Worm (Caenorhabditis elegans) whole organism, dauer: ENCODE data around the gene R10E11.9.

ENCODE experiments used
- unc-62 ChIP-seq: sonication (generic microtip); optimal IDR thresholded peaks from 2 replicates; lab custom pipeline; 2017; ENCODE audit warnings: missing biosample characterization, missing genetic modification reagents, missing genetic modification characterization

Gene R10E11.9

ce11 chrIII:9780254-9780653 lies 13.2 kb downstream of the R10E11.9 start, which contains the start of gene sqv-3:
Gene sqv-3 (minus strand): TSS chrIII:9780354.
- no peak for TF ChIP-seq unc-62 (GFP tag; lab: Kevin White, UChicago)

DNA sequence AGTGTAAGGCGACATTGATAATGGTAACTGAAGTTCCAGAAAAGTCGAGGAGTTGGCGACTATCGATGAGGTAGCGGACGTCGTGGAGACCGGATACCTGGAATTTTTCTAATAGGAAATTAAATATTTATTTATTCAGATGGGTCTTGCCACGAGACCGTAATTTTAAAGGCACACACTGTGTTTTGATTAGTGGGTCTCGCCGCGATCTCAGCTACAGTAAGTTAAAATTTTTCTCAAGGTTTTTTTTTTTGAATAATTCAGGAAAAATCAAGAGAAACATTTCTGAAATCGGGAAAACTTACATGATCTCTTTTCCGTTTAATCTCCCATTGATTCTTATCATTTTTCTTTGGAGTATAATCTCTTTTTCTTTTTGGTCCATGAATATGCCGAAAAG lies 14.4 kb downstream of the R10E11.9 start:
- no peak for TF ChIP-seq unc-62 (GFP tag; lab: Kevin White, UChicago)

DNA sequence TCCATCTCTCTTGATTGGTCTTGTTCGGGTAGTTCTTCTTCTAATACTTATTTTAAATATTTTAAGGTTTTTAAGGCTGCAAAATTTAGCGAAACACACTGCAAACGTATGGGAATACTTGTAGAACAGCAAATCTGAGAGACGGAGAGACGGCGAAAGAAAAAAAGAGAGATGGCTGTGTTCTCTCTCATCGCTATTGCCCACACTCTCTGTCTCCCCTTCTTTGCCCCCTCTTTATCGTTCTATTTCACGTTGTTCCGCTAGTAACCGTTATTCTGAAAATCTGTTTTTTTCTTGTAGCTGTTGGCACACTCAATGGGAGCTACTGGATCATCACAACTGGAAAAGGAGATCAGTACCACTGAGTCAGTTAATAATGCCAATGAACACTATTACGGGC lies 17.1 kb downstream of the R10E11.9 start, which contains the start of gene usp-46:
usp-46 (plus strand) TSS at position 301 of the 400 bp plus-strand sequence.
- TF ChIP-seq unc-62 (GFP tag; lab: Kevin White, UChicago), result no peak

- no peak for TF ChIP-seq unc-62 (GFP tag; lab: Kevin White, UChicago)
Measured at ce11 chrIII:9775916-9776315, 17.5 kb downstream of the R10E11.9 start.

- TF ChIP-seq unc-62 (GFP tag; lab: Kevin White, UChicago), result no peak
Measured at ce11 chrIII:9772394-9772793, 21.0 kb downstream of the R10E11.9 start.

DNA sequence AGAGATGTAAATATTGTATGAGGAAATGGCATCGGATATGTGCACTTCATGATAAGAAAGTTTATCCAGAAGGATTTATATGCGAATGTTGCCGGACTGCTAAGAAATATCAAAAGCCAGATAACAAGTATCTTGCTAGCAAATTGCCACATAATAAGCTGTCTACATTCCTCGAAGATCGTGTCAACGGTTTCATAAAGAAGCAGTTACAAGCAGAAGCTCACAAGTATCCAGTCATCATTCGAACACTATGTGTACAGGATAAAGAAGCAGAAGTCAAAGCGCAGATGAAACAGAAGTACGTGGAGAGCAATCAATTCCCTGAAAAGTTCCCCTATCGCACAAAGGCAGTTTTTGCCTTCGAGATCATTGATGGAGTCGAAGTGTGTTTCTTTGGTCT lies 22.9 kb downstream of the R10E11.9 start:
- no peak for TF ChIP-seq unc-62 (GFP tag; lab: Kevin White, UChicago)

DNA sequence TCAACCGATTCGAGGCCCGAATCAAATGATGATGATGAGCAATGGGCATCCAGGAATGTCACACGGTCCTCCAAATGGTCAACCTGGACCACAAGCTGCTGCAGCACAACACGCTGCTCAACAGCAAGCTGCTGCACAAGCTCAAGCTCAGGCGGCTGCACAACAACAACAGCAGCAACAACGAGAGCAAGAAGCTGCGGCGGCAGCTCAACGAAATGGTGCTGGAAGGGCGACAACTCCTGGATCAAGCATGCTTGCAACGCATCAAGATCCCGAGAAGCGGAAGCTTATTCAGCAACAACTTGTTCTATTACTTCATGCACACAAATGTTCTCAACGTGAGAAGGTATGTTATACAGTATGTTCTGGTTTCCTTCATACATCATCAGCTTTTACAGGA lies 25.4 kb downstream of the R10E11.9 start:
- TF ChIP-seq unc-62 (GFP tag; lab: Kevin White, UChicago), result no peak

DNA sequence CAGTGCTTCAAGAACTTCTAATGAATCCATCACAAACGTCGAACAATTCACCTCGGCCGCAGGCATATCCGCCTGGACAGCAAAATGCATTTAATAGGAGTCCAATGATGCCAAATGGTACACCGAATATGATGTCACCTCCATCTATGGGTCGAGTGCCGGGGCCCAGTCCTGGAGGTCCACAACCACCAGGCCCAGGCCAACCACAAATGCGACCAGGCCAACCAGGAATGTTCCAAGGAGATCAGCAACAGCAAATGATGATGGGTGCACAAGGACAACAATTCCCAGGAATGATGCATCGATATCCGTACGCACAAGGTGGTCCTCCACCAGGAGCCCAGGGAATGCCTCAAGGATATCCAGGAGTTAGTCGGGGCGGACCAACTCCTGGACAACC lies 26.3 kb downstream of the R10E11.9 start:
- no peak for TF ChIP-seq unc-62 (GFP tag; lab: Kevin White, UChicago)

DNA sequence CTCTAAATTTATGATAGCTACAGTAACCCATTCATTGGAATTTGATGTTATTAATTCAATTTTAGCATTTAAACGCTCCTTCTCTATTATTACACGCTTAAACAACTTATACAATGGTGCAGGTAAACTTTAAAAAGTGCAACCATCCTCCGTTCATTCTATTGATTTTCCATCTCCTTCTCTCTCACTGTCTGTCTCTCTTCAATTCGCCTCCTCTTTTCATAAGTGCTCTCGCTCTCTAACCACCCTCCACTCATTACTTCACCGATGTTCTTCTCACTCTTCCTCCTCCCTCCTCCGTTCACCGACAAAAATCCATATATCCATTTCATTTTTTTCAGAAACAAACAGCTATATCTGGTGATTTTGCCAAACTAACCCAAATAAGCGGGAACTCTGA lies 27.3 kb downstream of the R10E11.9 start, which contains the start of gene cbp-1:
cbp-1 (plus strand) TSS at position 335 of the 400 bp plus-strand sequence.
- TF ChIP-seq unc-62 (GFP tag; lab: Kevin White, UChicago), result no peak

ce11 chrIII:9765465-9765900 lies 28.0 kb downstream of the R10E11.9 start:
- TF ChIP-seq unc-62 (GFP tag; lab: Kevin White, UChicago), result no peak

DNA sequence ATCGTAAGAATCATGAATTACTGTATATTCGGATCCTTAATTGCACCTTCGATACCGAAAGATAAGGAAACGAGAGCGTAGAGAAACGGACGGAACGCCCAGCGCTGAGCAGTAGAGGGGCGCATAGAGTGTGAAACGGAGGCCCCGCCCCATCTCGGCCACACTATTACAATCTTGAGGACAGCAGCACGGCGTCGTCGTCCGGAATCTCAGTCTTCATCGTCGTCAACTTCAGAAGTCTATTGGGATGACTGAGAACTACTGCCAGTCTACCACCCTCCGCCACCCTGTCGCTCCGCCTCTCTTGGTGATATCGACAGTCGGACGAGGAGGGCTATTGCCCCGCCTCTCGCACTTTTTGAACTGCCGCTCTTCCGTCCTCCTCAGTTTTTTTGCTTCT lies 28.7 kb downstream of the R10E11.9 start:
- TF ChIP-seq unc-62 (GFP tag; lab: Kevin White, UChicago), result no peak

ce11 chrIII:9762093-9762748 lies 31.2 kb downstream of the R10E11.9 start, which contains the start of gene gcc-2:
Gene gcc-2 (minus strand): TSS chrIII:9762143.
- no peak for TF ChIP-seq unc-62 (GFP tag; lab: Kevin White, UChicago)

ce11 chrIII:9760184-9760583 lies 33.3 kb downstream of the R10E11.9 start:
- TF ChIP-seq unc-62 (GFP tag; lab: Kevin White, UChicago), result no peak

DNA sequence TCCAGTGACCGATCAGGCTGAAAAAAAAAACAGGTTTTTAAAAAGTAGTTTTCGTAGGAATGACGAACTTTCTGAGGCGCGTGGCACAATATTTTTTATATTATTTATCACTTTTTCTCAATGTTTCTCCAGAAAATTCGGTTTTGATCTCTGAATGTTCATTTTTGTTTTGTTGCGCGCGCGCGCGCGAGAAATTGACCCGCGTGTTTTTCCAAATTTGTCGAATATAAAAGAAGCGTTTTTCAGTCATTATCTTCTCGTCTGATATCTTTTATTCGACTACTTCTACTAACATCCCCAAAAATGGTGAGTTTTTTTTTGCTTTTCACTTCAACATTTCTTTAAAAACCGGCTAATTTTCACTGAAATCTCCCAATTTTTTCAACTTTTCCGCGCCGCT lies 34.6 kb downstream of the R10E11.9 start, which contains the start of gene rmd-1:
rmd-1 (plus strand) TSS at position 247 of the 400 bp plus-strand sequence.
- no peak for TF ChIP-seq unc-62 (GFP tag; lab: Kevin White, UChicago)

- TF ChIP-seq unc-62 (GFP tag; lab: Kevin White, UChicago), result no peak
Measured at ce11 chrIII:9757414-9757813, 36.0 kb downstream of the R10E11.9 start, which contains the start of gene vps-53. Gene vps-53 (minus strand): TSS chrIII:9757514.

DNA sequence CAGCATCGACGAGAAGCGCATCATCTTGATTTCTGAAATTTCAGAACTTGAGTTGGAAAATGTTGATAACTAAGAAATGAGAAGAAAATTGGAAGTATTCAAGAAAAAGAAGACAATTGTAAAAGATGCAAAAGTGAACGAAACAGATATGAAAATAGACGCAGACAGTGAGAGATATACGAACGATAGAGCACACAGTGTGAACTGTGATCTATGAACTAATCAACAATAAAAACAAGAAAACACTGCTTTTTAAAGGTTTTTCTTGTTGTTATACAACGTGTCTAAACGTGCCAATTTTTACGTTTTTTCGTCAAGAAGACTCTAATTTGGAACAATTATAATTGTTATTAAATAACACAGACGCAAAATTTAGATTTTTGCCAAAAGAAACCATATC lies 40.6 kb downstream of the R10E11.9 start, which contains the start of gene ech-6:
ech-6 (minus strand) TSS at position 32 of the 400 bp plus-strand sequence.
- no peak for TF ChIP-seq unc-62 (GFP tag; lab: Kevin White, UChicago)

ce11 chrIII:9751074-9751473 lies 42.4 kb downstream of the R10E11.9 start, which contains the start of gene T05G5.5:
Gene T05G5.5 (minus strand): TSS chrIII:9751432.
- no peak for TF ChIP-seq unc-62 (GFP tag; lab: Kevin White, UChicago)
